Worm (Caenorhabditis elegans) whole organism, L1 larva: Measurements from ENCODE around the gene F34H10.5.

Experiments used
- C16A3.4 ChIP-seq: fragments of 150-350 bp; optimal IDR thresholded peaks from 2 replicates; lab custom pipeline; 2014; ENCODE audit warnings: missing biosample characterization, missing genetic modification characterization
- aha-1 ChIP-seq: fragments of 150-350 bp; optimal IDR thresholded peaks from 2 replicates; lab custom pipeline; 2014; ENCODE audit warnings: missing biosample characterization, missing genetic modification characterization
- blmp-1 ChIP-seq: fragments of 150-350 bp; optimal IDR thresholded peaks from 2 replicates; lab custom pipeline; 2014; ENCODE audit warnings: missing biosample characterization, missing genetic modification characterization
- dpl-1 ChIP-seq, 3 experiments: fragments of 150-350 bp in 2 of 3; sonication (generic microtip) in 1 of 3; optimal IDR thresholded peaks; 2 replicates each; lab custom pipeline; 2014 to 2017; ENCODE audit warnings: missing biosample characterization in 3 of 3, missing genetic modification characterization in 3 of 3, missing genetic modification reagents in 3 of 3
- ets-5 ChIP-seq: fragments of 200-800 bp; sonication (Bioruptor generic); IDR thresholded peaks from 2 replicates; pipeline ENCODE4 v1.3.6; 2022; ENCODE audit warnings: missing genetic modification characterization, missing compliant biosample characterization
- fos-1 ChIP-seq: fragments of 150-350 bp; optimal IDR thresholded peaks from 2 replicates; lab custom pipeline; 2014; ENCODE audit warnings: missing biosample characterization, missing genetic modification characterization
- lsy-2 ChIP-seq, 2 experiments: fragments of 150-350 bp; optimal IDR thresholded peaks; 2 replicates each; lab custom pipeline; 2014; ENCODE audit warnings: missing biosample characterization in 2 of 2, missing genetic modification characterization in 2 of 2
- mdl-1 ChIP-seq, 2 experiments: fragments of 150-350 bp; optimal IDR thresholded peaks; 2 replicates each; lab custom pipeline; 2014 to 2017; ENCODE audit warnings: missing biosample characterization in 2 of 2, missing genetic modification characterization in 2 of 2, inconsistent platforms in 1 of 2
- nhr-76 ChIP-seq: sonication (generic microtip); optimal IDR thresholded peaks from 2 replicates; lab custom pipeline; 2017; ENCODE audit warnings: missing biosample characterization, missing genetic modification characterization
- pax-3 ChIP-seq: fragments of 200-800 bp; sonication (Bioruptor generic); optimal IDR thresholded peaks from 2 replicates; lab custom pipeline; 2018; ENCODE audit warnings: mild to moderate bottlenecking, missing genetic modification characterization, moderate library complexity, missing compliant biosample characterization
- skn-1 ChIP-seq: fragments of 150-350 bp; optimal IDR thresholded peaks from 2 replicates; lab custom pipeline; 2014; ENCODE audit warnings: missing biosample characterization, missing genetic modification characterization
- snpc-4 ChIP-seq: fragments of 150-350 bp; optimal IDR thresholded peaks from 2 replicates; lab custom pipeline; 2014; ENCODE audit warnings: missing biosample characterization, missing genetic modification characterization
- snu-23 ChIP-seq: sonication (generic microtip); optimal IDR thresholded peaks from 2 replicates; lab custom pipeline; 2016; ENCODE audit warnings: missing genetic modification characterization, missing compliant biosample characterization
- unc-62 ChIP-seq: fragments of 150-350 bp; optimal IDR thresholded peaks from 2 replicates; lab custom pipeline; 2014; ENCODE audit warnings: missing biosample characterization, missing genetic modification reagents, missing genetic modification characterization

DNA sequence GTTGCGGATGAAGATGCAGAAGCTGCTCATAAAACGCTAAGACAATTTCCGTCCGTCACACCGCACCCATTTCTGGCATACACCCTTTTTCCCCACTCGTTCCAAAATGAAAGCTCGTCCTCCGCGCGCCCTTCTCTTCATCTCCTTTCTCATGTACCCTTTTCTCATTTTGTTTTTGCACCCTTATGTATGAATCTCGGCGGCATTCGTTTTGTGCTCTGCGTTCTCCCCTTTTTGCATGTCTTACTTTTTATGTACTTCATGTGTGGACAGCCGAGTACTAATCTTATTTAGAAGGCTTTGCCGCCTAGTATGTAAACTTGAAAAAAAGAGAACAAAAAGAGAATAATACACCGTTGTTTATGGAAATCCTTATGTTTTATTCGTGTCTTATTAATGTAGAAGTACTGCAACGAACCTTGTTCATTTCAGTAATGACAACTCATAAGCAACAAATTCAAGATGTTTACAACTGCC lies 12.7 kb downstream of the F34H10.5 start, which contains the start of gene F34H10.4:
- no peak for TF ChIP-seq fos-1 (tag; lab: Kevin White, UChicago)
- TF ChIP-seq snpc-4, result no peak
- TF ChIP-seq skn-1 (tag; lab: Kevin White, UChicago), result no peak
- TF ChIP-seq dpl-1 (GFP tag; optimal IDR thresholded peaks at IDR 0.05; lab: Kevin White, UChicago), result no peak
- TF ChIP-seq lsy-2 (tag; optimal IDR thresholded peaks at IDR 0.05; lab: Kevin White, UChicago), result no peak
- TF ChIP-seq aha-1, result no peak
- no peak for TF ChIP-seq unc-62 (GFP tag; lab: Kevin White, UChicago)
- TF ChIP-seq pax-3 (tag; lab: Kevin White, UChicago), result no peak
- TF ChIP-seq ets-5, result no peak
- TF ChIP-seq snu-23 (GFP tag; lab: Kevin White, UChicago), result no peak
- no peak for TF ChIP-seq C16A3.4 (tag; lab: Kevin White, UChicago)
- no peak for TF ChIP-seq mdl-1 (tag; optimal IDR thresholded peaks at IDR 0.05; lab: Kevin White, UChicago)
- TF ChIP-seq blmp-1 (tag; lab: Kevin White, UChicago), result no peak
- TF ChIP-seq nhr-76, result no peak
